Fruit fly (Drosophila melanogaster) whole organism, embryonic: Measurements from ENCODE around the gene CG10232.
A peak's percentile ranks its signal among the peaks of the same experiment; 100 is the strongest.

Experiments used
- Atf6 ChIP-seq: fragments of 200-800 bp; sonication (Bioruptor generic); IDR thresholded peaks from 2 replicates; pipeline ENCODE4 v1.3.6; 2022; ENCODE audit warnings: missing biosample characterization, missing genetic modification characterization
- CG10274 ChIP-seq: fragments of 200-800 bp; sonication (Bioruptor generic); optimal IDR thresholded peaks from 3 replicates; lab custom pipeline; 2017; ENCODE audit warnings: missing biosample characterization, mild to moderate bottlenecking, missing genetic modification characterization
- CG10543 ChIP-seq: fragments of 200-800 bp; sonication (Bioruptor generic); optimal IDR thresholded peaks from 3 replicates; lab custom pipeline; 2017; ENCODE audit warnings: missing biosample characterization, mild to moderate bottlenecking, missing genetic modification characterization, moderate library complexity
- CG10565 ChIP-seq: fragments of 200-800 bp; sonication (Bioruptor generic); optimal IDR thresholded peaks from 3 replicates; lab custom pipeline; 2016; ENCODE audit warnings: missing biosample characterization, mild to moderate bottlenecking, missing genetic modification characterization
- CG15479 ChIP-seq: fragments of 200-800 bp; sonication (Bioruptor generic); optimal IDR thresholded peaks from 3 replicates; lab custom pipeline; 2019; ENCODE audit warnings: missing biosample characterization, mild to moderate bottlenecking, missing genetic modification characterization, moderate library complexity
- CG15514 ChIP-seq: fragments of 200-800 bp; sonication (Bioruptor generic); optimal IDR thresholded peaks from 3 replicates; lab custom pipeline; 2017; ENCODE audit warnings: missing biosample characterization, missing genetic modification characterization, mild to moderate bottlenecking, moderate library complexity, missing genetic modification reagents
- CG30403 ChIP-seq: fragments of 200-800 bp; sonication (Bioruptor generic); optimal IDR thresholded peaks from 3 replicates; lab custom pipeline; 2016; ENCODE audit warnings: missing biosample characterization, missing genetic modification characterization
- CG34376 ChIP-seq: fragments of 200-800 bp; sonication (Bioruptor generic); optimal IDR thresholded peaks from 2 replicates; lab custom pipeline; 2018; ENCODE audit warnings: missing biosample characterization, mild to moderate bottlenecking, missing genetic modification characterization
- CG6813 ChIP-seq: fragments of 200-800 bp; sonication (Bioruptor generic); optimal IDR thresholded peaks from 2 replicates; lab custom pipeline; 2017; ENCODE audit warnings: missing biosample characterization, missing genetic modification characterization, mild to moderate bottlenecking, moderate library complexity, missing genetic modification reagents
- CG8290 ChIP-seq, 3 experiments: fragments of 200-800 bp; sonication (Bioruptor generic); optimal IDR thresholded peaks; 2 replicates each; lab custom pipeline; 2016 to 2019; ENCODE audit warnings: missing biosample characterization in 3 of 3, missing genetic modification characterization in 3 of 3, mild to moderate bottlenecking in 2 of 3, moderate library complexity in 1 of 3
- CG8944 ChIP-seq: fragments of 200-800 bp; sonication (Bioruptor generic); optimal IDR thresholded peaks from 3 replicates; lab custom pipeline; 2016; ENCODE audit warnings: missing biosample characterization, missing genetic modification characterization
- CG9437 ChIP-seq: fragments of 200-800 bp; sonication (Bioruptor generic); optimal IDR thresholded peaks from 2 replicates; lab custom pipeline; 2018; ENCODE audit warnings: missing biosample characterization, mild to moderate bottlenecking, missing genetic modification characterization
- GATAe ChIP-seq: fragments of 200-800 bp; sonication (Bioruptor generic); conservative IDR thresholded peaks from 2 replicates; pipeline ENCODE4 v1.3.6; 2022; ENCODE audit warnings: missing biosample characterization, missing genetic modification characterization
- Hey ChIP-seq: fragments of 200-800 bp; sonication (Bioruptor generic); optimal IDR thresholded peaks from 3 replicates; lab custom pipeline; 2018; ENCODE audit warnings: missing biosample characterization, mild to moderate bottlenecking, missing genetic modification characterization
- HmgZ ChIP-seq: fragments of 200-800 bp; sonication (Bioruptor generic); optimal IDR thresholded peaks from 2 replicates; lab custom pipeline; 2018; ENCODE audit warnings: missing biosample characterization, mild to moderate bottlenecking, missing genetic modification characterization
- Hmr ChIP-seq: fragments of 200-800 bp; sonication (Bioruptor generic); optimal IDR thresholded peaks from 3 replicates; lab custom pipeline; 2017; ENCODE audit warnings: mild to moderate bottlenecking, missing biosample characterization, missing genetic modification reagents, missing genetic modification characterization
- Med ChIP-seq: fragments of 200-800 bp; sonication (Bioruptor generic); peaks from one replicate; lab custom pipeline; 2016; ENCODE audit warnings: missing biosample characterization, missing genetic modification characterization, mild to moderate bottlenecking, inconsistent platforms, moderate library complexity
- Ssrp ChIP-seq: fragments of 200-800 bp; sonication (Bioruptor generic); optimal IDR thresholded peaks from 2 replicates; lab custom pipeline; 2018; ENCODE audit warnings: missing biosample characterization, mild to moderate bottlenecking, missing genetic modification characterization, moderate library complexity
- Vsx1 ChIP-seq: fragments of 200-800 bp; sonication (Bioruptor generic); optimal IDR thresholded peaks from 2 replicates; lab custom pipeline; 2017; ENCODE audit warnings: missing biosample characterization, mild to moderate bottlenecking, missing genetic modification characterization, missing genetic modification reagents
- bsh ChIP-seq, 2 experiments: fragments of 200-800 bp; sonication (Bioruptor generic); optimal IDR thresholded peaks; 2 replicates each; lab custom pipeline; 2017 to 2018; ENCODE audit warnings: mild to moderate bottlenecking in 2 of 2, missing biosample characterization in 2 of 2, missing genetic modification characterization in 2 of 2, moderate library complexity in 1 of 2
- chinmo ChIP-seq: fragments of 200-800 bp; sonication (Bioruptor generic); IDR thresholded peaks from 4 replicates; pipeline ENCODE4 v1.3.6; 2022; ENCODE audit warnings: missing biosample characterization, missing genetic modification characterization; ENCODE audit not compliant: partially characterized antibody
- cwo ChIP-seq: fragments of 200-800 bp; sonication (Bioruptor generic); optimal IDR thresholded peaks from 3 replicates; lab custom pipeline; 2017; ENCODE audit warnings: missing biosample characterization, missing genetic modification characterization, mild to moderate bottlenecking, moderate library complexity, missing genetic modification reagents
- exex ChIP-seq: fragments of 200-800 bp; sonication (Bioruptor generic); optimal IDR thresholded peaks from 4 replicates; lab custom pipeline; 2018; ENCODE audit warnings: missing biosample characterization, mild to moderate bottlenecking, missing genetic modification characterization, moderate library complexity
- fd3F ChIP-seq: fragments of 200-800 bp; sonication (Bioruptor generic); optimal IDR thresholded peaks from 2 replicates; lab custom pipeline; 2018; ENCODE audit warnings: missing biosample characterization, mild to moderate bottlenecking, missing genetic modification characterization, moderate library complexity
- ftz-f1 ChIP-seq: fragments of 200-800 bp; sonication (Bioruptor generic); optimal IDR thresholded peaks from 2 replicates; lab custom pipeline; 2016; ENCODE audit warnings: missing biosample characterization, missing genetic modification characterization
- grn ChIP-seq: fragments of 200-800 bp; sonication (Bioruptor generic); optimal IDR thresholded peaks from 3 replicates; lab custom pipeline; 2017; ENCODE audit warnings: missing biosample characterization, missing genetic modification characterization
- gro ChIP-seq: fragments of 200-800 bp; sonication (Bioruptor generic); optimal IDR thresholded peaks from 2 replicates; lab custom pipeline; 2016; ENCODE audit warnings: missing biosample characterization, missing genetic modification characterization
- lab ChIP-seq: fragments of 200-800 bp; sonication (Bioruptor generic); optimal IDR thresholded peaks from 3 replicates; lab custom pipeline; 2017; ENCODE audit warnings: missing biosample characterization, missing genetic modification characterization, mild to moderate bottlenecking, moderate library complexity, missing genetic modification reagents
- mirr ChIP-seq: fragments of 200-800 bp; sonication (Bioruptor generic); optimal IDR thresholded peaks from 3 replicates; lab custom pipeline; 2018; ENCODE audit warnings: missing biosample characterization, mild to moderate bottlenecking, missing genetic modification characterization
- rib ChIP-seq: fragments of 200-800 bp; sonication (Bioruptor generic); IDR thresholded peaks from 2 replicates; pipeline ENCODE4 v1.3.6; 2022; ENCODE audit warnings: missing biosample characterization, missing genetic modification characterization
- row ChIP-seq: fragments of 200-800 bp; sonication (Bioruptor generic); IDR thresholded peaks from 3 replicates; pipeline ENCODE4 v1.3.6; 2022; ENCODE audit warnings: missing biosample characterization, missing genetic modification characterization
- sd ChIP-seq: fragments of 200-800 bp; sonication (Bioruptor generic); optimal IDR thresholded peaks from 3 replicates; lab custom pipeline; 2018; ENCODE audit warnings: missing biosample characterization, mild to moderate bottlenecking, missing genetic modification characterization, moderate library complexity
- ssp ChIP-seq: fragments of 200-800 bp; sonication (Bioruptor generic); IDR thresholded peaks from 2 replicates; pipeline ENCODE4 v1.3.6; 2022; ENCODE audit warnings: missing biosample characterization, missing genetic modification characterization
- sug ChIP-seq: fragments of 200-800 bp; optimal IDR thresholded peaks from 2 replicates; lab custom pipeline; 2019; ENCODE audit warnings: missing biosample characterization, mild to moderate bottlenecking, missing genetic modification characterization, moderate library complexity

The CG10232 gene

dm6 chr3R:23725711-23726349, 4.4 kb upstream of the CG10232 start (continued):
- TF ChIP-seq CG10565 (GFP tag; lab: Kevin White, UChicago) (no peak), chinmo (GFP tag; lab: Robert Waterston, UW) (0 out of 4 replicates have a peak, but pooled peaks have one; percentile 32), CG8944 (GFP tag; lab: Kevin White, UChicago) (no peak), Hey (tag; lab: Kevin White, UChicago) (peak; percentile 41), CG9437 (GFP tag; lab: Kevin White, UChicago) (peak; percentile 26)

- TF ChIP-seq Ssrp (tag; lab: Kevin White, UChicago) (no peak), CG10543 (GFP tag; lab: Kevin White, UChicago) (peak; percentile 43), mirr (GFP tag; lab: Kevin White, UChicago) (peak; percentile 86), ftz-f1 (GFP tag; lab: Kevin White, UChicago) (no peak), ssp (no peak), bsh (GFP tag; optimal IDR thresholded peaks at IDR 0.05; lab: Kevin White, UChicago) (no peak), Vsx1 (GFP tag; lab: Kevin White, UChicago) (peak; percentile 30), CG34376 (GFP tag; lab: Kevin White, UChicago) (peak; percentile 85), Hmr (peak; percentile 23), CG8290 (GFP tag; optimal IDR thresholded peaks at IDR 0.05; lab: Kevin White, UChicago) (no peak), CG8290 (tag; optimal IDR thresholded peaks at IDR 0.05; lab: Kevin White, UChicago) (peak in 1 of 2 experiments; percentile 8), rib (GFP tag; lab: Robert Waterston, UW) (peak; percentile 70; the same call in 1 of the 2 replicates), CG15514 (peak; percentile 2), row (0 out of 3 replicates have a peak, but pooled peaks have one; percentile 16), CG10274 (GFP tag; lab: Kevin White, UChicago) (no peak), CG30403 (GFP tag; lab: Kevin White, UChicago) (no peak), Atf6 (0 out of 2 replicates have a peak, but pooled peaks have one; percentile 31), grn (peak; percentile 73), lab (GFP tag; lab: Kevin White, UChicago) (peak; percentile 39), Med (GFP tag; lab: Kevin White, UChicago) (peak; percentile 28), fd3F (GFP tag; lab: Kevin White, UChicago) (no peak), exex (peak; percentile 99), sd (tag; lab: Kevin White, UChicago) (peak; percentile 74), CG15479 (GFP tag; lab: Kevin White, UChicago) (peak; percentile 28), gro (GFP tag; lab: Kevin White, UChicago) (peak; percentile 29), CG6813 (GFP tag; lab: Kevin White, UChicago) (peak; percentile 8), GATAe (GFP tag; lab: Robert Waterston, UW) (peak; percentile 87), Hey (tag; lab: Kevin White, UChicago) (peak; percentile 94), HmgZ (tag; lab: Kevin White, UChicago) (peak; percentile 2), cwo (GFP tag; lab: Kevin White, UChicago) (peak; percentile 39), sug (tag; lab: Kevin White, UChicago) (peak; percentile 97), chinmo (GFP tag; lab: Robert Waterston, UW) (0 out of 4 replicates have a peak, but pooled peaks have one; percentile 16)
These were observed 3.5 kb upstream of the CG10232 start for dm6 chr3R:23724843-23725506.
